Worm (Caenorhabditis elegans): ENCODE results near the gene Y51H7C.10.
A peak's percentile ranks its signal among the peaks of the same experiment; 100 is the strongest.
"Not testable (repeated sequence)": the region's sequence is repeated elsewhere in the genome, so short reads cannot be mapped to it uniquely, and the experiment has no call there.

Gene Y51H7C.10

ce11 chrII:1423660-1424059, at the start of gene Y51H7C.10:
Gene Y51H7C.10, minus strand, starts transcription at chrII:1423760.
- no peak for TF ChIP-seq nfya-1 (tag; optimal IDR thresholded peaks at IDR 0.05)
- TF ChIP-seq ceh-31 (tag; optimal IDR thresholded peaks at IDR 0.05), result no peak
- no peak for TF ChIP-seq pros-1 (tag; optimal IDR thresholded peaks at IDR 0.05)
- TF ChIP-seq unc-42 (tag; optimal IDR thresholded peaks at IDR 0.05), result no peak
- TF ChIP-seq fkh-10 (GFP tag; optimal IDR thresholded peaks at IDR 0.05), result no peak
- TF ChIP-seq ttx-3 (tag; optimal IDR thresholded peaks at IDR 0.05), result no peak
- TF ChIP-seq npax-4 (tag; optimal IDR thresholded peaks at IDR 0.05), result no peak
- no peak for TF ChIP-seq unc-55 (GFP tag; optimal IDR thresholded peaks at IDR 0.05)
- TF ChIP-seq ahr-1 (tag; optimal IDR thresholded peaks at IDR 0.05), result no peak
- no peak for TF ChIP-seq eyg-1 (tag; optimal IDR thresholded peaks at IDR 0.05)
- TF ChIP-seq ama-1 (optimal IDR thresholded peaks at IDR 0.05), result no peak
- no peak for TF ChIP-seq Y22D7AL.16 (tag; optimal IDR thresholded peaks at IDR 0.05)
- TF ChIP-seq gmeb-2 (tag; optimal IDR thresholded peaks at IDR 0.05), result no peak
- no peak for TF ChIP-seq nhr-232 (tag; optimal IDR thresholded peaks at IDR 0.05)
- no peak for TF ChIP-seq fax-1 (tag; optimal IDR thresholded peaks at IDR 0.05)
- no peak for TF ChIP-seq ets-4 (tag; optimal IDR thresholded peaks at IDR 0.05)

- no peak for TF ChIP-seq ets-4 (tag; optimal IDR thresholded peaks at IDR 0.05)
- TF ChIP-seq pros-1 (tag; optimal IDR thresholded peaks at IDR 0.05), result no peak
- TF ChIP-seq che-1 (tag; optimal IDR thresholded peaks at IDR 0.05), result no peak
- TF ChIP-seq unc-55 (GFP tag; optimal IDR thresholded peaks at IDR 0.05), result no peak
- TF ChIP-seq fkh-6 (tag; optimal IDR thresholded peaks at IDR 0.05), result no peak
- no peak for TF ChIP-seq ceh-30 (tag; optimal IDR thresholded peaks at IDR 0.05)
- TF ChIP-seq unc-42 (tag; optimal IDR thresholded peaks at IDR 0.05), result no peak
- no peak for TF ChIP-seq lim-6 (tag; optimal IDR thresholded peaks at IDR 0.05)
- TF ChIP-seq mec-3 (tag; optimal IDR thresholded peaks at IDR 0.05; ENCODE audit: borderline replicate concordance), result no peak
- TF ChIP-seq pha-2 (tag; optimal IDR thresholded peaks at IDR 0.05), result no peak
- no peak for TF ChIP-seq dmd-4 (tag; optimal IDR thresholded peaks at IDR 0.05; ENCODE audit: borderline replicate concordance)
- no peak for TF ChIP-seq dve-1 (tag; optimal IDR thresholded peaks at IDR 0.05)
- TF ChIP-seq ahr-1 (tag; optimal IDR thresholded peaks at IDR 0.05), result no peak
Measured at ce11 chrII:1470515-1470966, 47.0 kb upstream of the Y51H7C.10 start, which contains the start of gene H17B01.2. Gene H17B01.2, plus strand, starts transcription at chrII:1470565.

- TF ChIP-seq ceh-48, rnt-1, nhr-11 (tag; optimal IDR thresholded peaks at IDR 0.05): not testable (repeated sequence)
Measured at ce11 chrII:1467711-1468110, 44.2 kb upstream of the Y51H7C.10 start, which contains the start of gene Y51H7C.1. Gene Y51H7C.1, plus strand, starts transcription at chrII:1467727.

ce11 chrII:1466448-1466847, 42.9 kb upstream of the Y51H7C.10 start, which contains the start of gene Y51H7C.13:
Gene Y51H7C.13, minus strand, starts transcription at chrII:1466548.
- TF ChIP-seq sox-4 (tag; optimal IDR thresholded peaks at IDR 0.05) (no peak), nfya-1 (tag; optimal IDR thresholded peaks at IDR 0.05) (no peak), ahr-1 (tag; optimal IDR thresholded peaks at IDR 0.05) (no peak), fax-1 (tag; optimal IDR thresholded peaks at IDR 0.05) (no peak), dmd-4 (tag; optimal IDR thresholded peaks at IDR 0.05; ENCODE audit: borderline replicate concordance) (no peak), ceh-18 (tag; optimal IDR thresholded peaks at IDR 0.05) (no peak)

ce11 chrII:1454379-1454778, 30.8 kb upstream of the Y51H7C.10 start:
- peak; percentile 54; the same call in 1 of the 2 replicates for TF ChIP-seq ceh-45 (GFP tag; IDR thresholded peaks at IDR 0.05)

ce11 chrII:1451975-1452374, 28.4 kb upstream of the Y51H7C.10 start:
- peak; percentile 60 for TF ChIP-seq unc-3 (GFP tag; conservative IDR thresholded peaks at IDR 0.05)
- not testable (repeated sequence) for TF ChIP-seq unc-3 (tag; optimal IDR thresholded peaks at IDR 0.05)

Data from whole organism, late embryonic.